Fruit fly (Drosophila melanogaster): ENCODE results near the gene toe.

The toe gene

DNA sequence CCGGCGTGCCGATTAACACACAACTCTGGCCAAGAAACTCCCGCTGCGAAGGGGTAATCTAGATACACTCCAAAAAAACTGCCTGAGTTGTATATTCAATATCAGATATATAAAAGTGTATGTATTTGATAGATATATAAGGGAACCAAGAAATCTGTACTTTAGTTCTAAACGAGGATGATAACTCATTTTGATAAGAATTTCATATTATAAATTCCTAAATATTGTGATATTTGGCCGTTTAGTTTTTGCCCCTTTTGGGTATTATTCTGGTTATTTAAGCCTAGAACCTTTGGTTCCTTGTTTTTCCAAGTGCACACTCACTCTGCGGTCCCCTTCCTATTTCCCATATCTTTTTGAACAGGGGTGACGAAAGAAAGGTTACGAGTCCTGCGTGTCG, 21.1 kb upstream of the toe start:
- TF ChIP-seq ttk (optimal IDR thresholded peaks at IDR 0.05) (no peak), psq (optimal IDR thresholded peaks at IDR 0.05) (no peak), insv (optimal IDR thresholded peaks at IDR 0.05) (no peak), h (optimal IDR thresholded peaks at IDR 0.05) (no peak), Myc (optimal IDR thresholded peaks at IDR 0.05) (no peak), Sin3A (optimal IDR thresholded peaks at IDR 0.05) (no peak)

DNA sequence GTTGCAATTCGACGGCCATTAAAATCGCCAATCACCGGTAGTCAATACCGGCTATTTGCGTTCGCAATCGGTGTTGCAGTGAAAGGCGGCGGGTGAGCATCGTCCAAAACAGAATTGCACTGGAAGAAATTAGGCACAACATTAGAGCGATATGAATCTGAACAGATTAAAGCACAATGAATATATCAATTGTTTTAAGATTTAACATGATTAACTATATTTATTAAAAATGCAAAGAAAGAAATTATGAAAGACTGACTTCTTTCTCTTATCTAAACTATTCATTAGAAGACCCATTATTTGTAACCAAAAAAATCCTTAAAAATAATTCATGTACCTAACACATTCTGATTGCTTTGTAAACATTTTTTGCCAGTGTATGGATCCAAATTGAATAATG, 15.0 kb upstream of the toe start:
- TF ChIP-seq h (optimal IDR thresholded peaks at IDR 0.05), result no peak
- TF ChIP-seq ttk (optimal IDR thresholded peaks at IDR 0.05), result no peak
- no peak for TF ChIP-seq insv (optimal IDR thresholded peaks at IDR 0.05)
- no peak for TF ChIP-seq Sin3A (optimal IDR thresholded peaks at IDR 0.05)
- TF ChIP-seq psq (optimal IDR thresholded peaks at IDR 0.05), result no peak
- TF ChIP-seq Myc (optimal IDR thresholded peaks at IDR 0.05), result no peak

DNA sequence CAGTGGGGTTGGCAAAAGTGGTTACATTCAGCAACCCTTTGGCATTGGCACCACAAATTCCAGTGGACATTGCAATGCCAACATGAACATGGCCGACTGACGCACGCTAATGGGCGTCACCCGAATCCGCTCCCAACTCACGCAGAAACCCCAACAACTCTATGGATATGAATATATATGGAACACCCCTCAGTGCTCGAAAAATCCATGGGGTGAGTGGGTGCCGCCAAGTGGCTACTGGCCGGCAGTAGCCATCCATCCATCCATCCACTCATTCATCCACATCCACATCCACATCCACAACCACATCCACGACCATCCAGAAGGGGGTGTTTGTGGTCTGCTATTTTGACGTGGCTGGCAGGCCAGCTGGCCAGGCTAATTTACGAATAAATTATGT, 14.6 kb upstream of the toe start:
- TF ChIP-seq ttk (optimal IDR thresholded peaks at IDR 0.05) (no peak), h (optimal IDR thresholded peaks at IDR 0.05) (no peak), insv (optimal IDR thresholded peaks at IDR 0.05) (no peak), Sin3A (optimal IDR thresholded peaks at IDR 0.05) (no peak), psq (optimal IDR thresholded peaks at IDR 0.05) (no peak), Myc (optimal IDR thresholded peaks at IDR 0.05) (no peak)

DNA sequence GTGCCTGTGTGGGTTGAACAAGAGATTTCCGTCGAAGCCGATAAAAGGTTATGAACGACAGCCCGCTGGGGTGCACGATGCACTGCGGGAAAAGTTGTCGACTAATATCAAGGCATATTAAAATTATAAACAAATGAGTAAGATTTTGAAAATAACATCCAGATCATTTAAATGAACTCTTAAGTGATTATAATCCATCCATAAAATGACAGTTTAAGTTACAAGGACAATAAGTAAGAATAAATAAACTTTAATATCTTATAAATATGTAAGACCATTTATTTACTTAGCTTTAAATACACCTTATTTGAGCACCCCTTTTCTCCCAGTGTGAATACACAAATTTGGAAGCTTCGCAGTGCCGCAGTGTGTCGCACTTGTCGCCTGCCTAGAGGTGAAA, 11.6 kb upstream of the toe start:
- no peak for TF ChIP-seq Myc (optimal IDR thresholded peaks at IDR 0.05)
- TF ChIP-seq Sin3A (optimal IDR thresholded peaks at IDR 0.05), result no peak
- no peak for TF ChIP-seq psq (optimal IDR thresholded peaks at IDR 0.05)
- TF ChIP-seq h (optimal IDR thresholded peaks at IDR 0.05), result no peak
- TF ChIP-seq ttk (optimal IDR thresholded peaks at IDR 0.05), result no peak
- no peak for TF ChIP-seq insv (optimal IDR thresholded peaks at IDR 0.05)

DNA sequence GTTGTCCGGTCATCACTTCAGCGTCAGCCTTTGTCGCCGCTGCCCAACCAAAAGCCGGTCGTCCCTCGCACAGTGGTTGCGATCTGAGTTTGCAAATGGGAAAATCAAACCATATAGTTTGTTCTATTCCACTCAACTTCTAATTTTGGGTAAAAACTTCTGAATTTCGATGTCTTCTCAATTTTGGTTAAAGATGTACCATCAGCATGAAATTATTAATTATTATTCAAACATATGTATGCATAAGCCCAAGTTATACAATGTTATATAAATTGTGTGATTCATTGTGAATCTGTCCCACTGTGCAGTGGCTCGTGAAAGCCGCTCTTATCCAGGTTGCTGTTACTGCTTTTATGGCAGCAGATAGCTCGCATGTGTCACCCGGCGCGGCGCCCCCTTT, 10.1 kb upstream of the toe start:
- TF ChIP-seq insv (optimal IDR thresholded peaks at IDR 0.05), result no peak
- TF ChIP-seq psq (optimal IDR thresholded peaks at IDR 0.05), result no peak
- TF ChIP-seq ttk (optimal IDR thresholded peaks at IDR 0.05), result no peak
- TF ChIP-seq Myc (optimal IDR thresholded peaks at IDR 0.05), result no peak
- no peak for TF ChIP-seq Sin3A (optimal IDR thresholded peaks at IDR 0.05)
- no peak for TF ChIP-seq h (optimal IDR thresholded peaks at IDR 0.05)

DNA sequence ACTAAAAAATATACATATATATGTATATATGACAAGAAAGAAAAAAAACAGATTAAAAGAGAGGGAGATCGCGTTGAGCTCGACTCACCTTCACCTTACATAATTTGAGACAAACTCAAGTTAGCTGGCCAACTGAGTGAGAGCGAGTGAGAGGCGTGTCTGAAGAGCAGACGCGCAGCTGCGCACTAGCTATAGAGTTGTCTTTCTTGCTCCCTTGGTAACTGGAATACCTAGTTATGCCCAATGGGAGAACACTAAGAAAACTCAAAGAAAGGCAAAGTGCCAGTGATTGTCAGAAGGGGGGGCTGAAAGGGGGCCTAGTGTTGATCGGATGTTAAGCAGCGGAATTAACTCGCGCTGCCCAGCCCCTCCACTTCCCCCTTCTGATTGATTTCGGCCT, 2.0 kb upstream of the toe start:
- TF ChIP-seq ttk (optimal IDR thresholded peaks at IDR 0.05) (no peak), insv (optimal IDR thresholded peaks at IDR 0.05) (no peak)

DNA sequence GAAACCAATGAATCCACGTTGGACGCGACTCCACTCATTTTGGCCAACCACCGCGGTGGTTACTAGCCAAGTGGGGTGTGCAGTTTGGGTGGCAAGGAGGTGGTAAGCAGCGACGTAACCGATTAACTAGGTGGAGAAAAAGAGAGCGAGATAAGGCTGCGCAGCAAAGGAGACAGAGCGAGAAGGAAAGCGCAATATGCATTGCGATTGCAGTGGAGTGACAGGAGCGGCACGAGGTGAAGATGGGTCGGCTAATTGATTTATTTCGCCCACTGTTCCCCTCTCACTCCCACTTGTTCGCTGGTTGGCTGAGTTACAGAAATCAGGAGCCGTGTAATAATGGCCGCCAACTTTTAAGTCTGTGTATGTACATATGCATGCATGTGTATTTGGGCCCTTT, 1.2 kb upstream of the toe start:
- no peak for TF ChIP-seq Myc (optimal IDR thresholded peaks at IDR 0.05)
- no peak for TF ChIP-seq ttk (optimal IDR thresholded peaks at IDR 0.05)
- TF ChIP-seq Sin3A (optimal IDR thresholded peaks at IDR 0.05), result no peak
- no peak for TF ChIP-seq psq (optimal IDR thresholded peaks at IDR 0.05)
- no peak for TF ChIP-seq h (optimal IDR thresholded peaks at IDR 0.05)
- no peak for TF ChIP-seq insv (optimal IDR thresholded peaks at IDR 0.05)

DNA sequence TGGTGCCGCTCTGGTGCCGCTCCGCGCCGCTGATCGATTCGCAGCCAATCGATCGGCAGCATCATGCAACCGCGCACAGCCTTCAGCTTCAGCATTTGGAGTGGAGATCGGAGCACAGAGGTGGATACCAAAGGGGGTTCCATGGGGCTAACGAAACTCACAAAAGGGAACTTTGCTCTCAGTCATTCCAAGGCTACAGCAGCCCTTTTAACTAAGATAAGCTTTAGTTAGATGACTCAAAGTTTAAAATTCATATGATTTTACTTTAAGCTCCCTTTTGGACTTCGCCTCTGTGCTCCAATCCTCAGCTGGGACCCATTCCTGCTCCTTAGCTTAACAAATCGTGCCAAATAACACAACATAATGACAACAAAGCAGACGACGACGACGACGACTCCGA, 12.0 kb downstream of the toe start:
- TF ChIP-seq h (optimal IDR thresholded peaks at IDR 0.05) (no peak), psq (optimal IDR thresholded peaks at IDR 0.05) (no peak), Sin3A (optimal IDR thresholded peaks at IDR 0.05) (no peak), ttk (optimal IDR thresholded peaks at IDR 0.05) (no peak), insv (optimal IDR thresholded peaks at IDR 0.05) (no peak), Myc (optimal IDR thresholded peaks at IDR 0.05) (no peak)

DNA sequence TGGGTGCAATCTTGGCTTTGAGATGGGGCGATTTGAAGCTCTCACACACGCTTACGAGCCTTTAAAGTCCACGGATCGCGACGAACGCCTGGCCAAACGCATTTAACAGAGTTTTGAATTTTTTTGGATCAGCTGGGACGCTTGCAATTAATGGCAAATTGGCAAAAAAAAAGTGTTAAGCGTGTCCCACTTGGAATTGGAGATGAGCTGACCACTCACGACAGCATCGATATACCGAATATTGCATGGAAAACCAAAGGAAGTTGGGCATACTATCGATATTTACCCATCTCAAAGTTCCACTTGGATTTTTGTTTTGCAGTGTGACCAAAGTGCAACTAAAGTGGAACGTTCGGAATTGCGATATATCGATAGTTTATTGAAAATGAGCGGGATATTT, 15.1 kb downstream of the toe start, which contains the start of gene ArfGAP1:
TSS of gene ArfGAP1 (minus strand) at position 240 of the 400 bp plus-strand sequence.
- TF ChIP-seq Sin3A (optimal IDR thresholded peaks at IDR 0.05) (no peak), ttk (optimal IDR thresholded peaks at IDR 0.05) (no peak), psq (optimal IDR thresholded peaks at IDR 0.05) (no peak), h (optimal IDR thresholded peaks at IDR 0.05) (no peak), insv (optimal IDR thresholded peaks at IDR 0.05) (no peak), Myc (optimal IDR thresholded peaks at IDR 0.05) (no peak)

DNA sequence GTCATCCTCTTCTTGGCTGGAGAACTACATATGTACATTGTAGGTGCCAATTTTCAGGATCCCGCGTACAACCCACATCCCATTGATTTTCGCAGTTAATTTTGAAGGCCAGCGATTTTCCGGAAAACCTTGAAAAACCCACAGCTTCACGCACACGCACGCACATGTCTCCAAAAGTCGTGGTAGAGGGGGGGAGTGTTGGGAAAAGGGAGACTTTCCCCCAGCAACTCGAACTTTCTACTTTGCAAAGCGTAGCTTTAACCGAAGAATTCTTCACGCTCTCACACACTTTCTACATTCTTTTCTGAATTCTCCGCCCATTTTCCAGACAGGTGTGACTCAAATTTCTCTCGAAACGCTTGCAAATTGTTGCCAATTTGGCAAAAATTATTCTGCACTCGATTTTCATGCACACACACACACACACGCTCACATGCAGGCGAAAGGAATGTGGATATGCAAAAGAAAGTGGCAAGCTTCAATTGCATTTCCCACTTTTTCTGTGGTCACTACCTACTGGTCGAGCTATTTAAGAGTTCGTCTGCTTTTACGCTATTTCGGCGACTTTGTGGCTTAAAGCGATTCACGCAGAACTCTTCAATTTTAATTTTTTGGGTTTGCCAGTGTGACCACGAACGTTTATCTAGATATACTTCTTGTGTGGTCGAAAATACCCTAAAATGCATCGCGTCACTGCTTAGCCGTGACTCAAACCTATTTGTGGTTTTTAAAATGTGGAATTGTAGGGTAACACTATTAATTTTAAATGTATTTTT, 18.1 kb downstream of the toe start, which contains the start of gene SCaMC:
TSS of gene SCaMC (minus strand) at position 654 of the 776 bp plus-strand sequence.
- no peak for TF ChIP-seq insv (optimal IDR thresholded peaks at IDR 0.05)

DNA sequence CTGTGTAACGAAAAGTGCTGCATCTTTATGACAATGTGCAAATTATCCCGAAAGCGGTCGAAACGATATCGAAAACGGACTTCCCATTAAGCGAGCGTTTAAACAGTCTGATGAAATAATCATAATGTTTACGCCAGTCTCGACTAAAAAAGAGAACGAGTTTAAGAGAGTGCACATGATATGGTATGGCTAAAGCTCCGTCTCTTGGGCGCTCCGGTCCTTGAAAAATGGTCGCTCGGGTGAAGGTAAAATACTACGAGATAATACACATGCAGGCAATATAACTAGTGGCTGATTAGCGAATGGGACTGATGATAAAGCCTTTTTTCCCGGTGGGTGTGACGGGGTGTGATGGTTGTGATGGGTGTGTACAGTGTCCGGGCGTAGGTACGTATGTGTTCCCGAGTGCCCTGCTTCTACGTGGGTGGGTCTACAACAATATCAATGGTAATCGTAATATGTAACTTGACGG, 21.2 kb downstream of the toe start:
- TF ChIP-seq insv (optimal IDR thresholded peaks at IDR 0.05), result no peak
- TF ChIP-seq ttk (optimal IDR thresholded peaks at IDR 0.05), result no peak
- no peak for TF ChIP-seq h (optimal IDR thresholded peaks at IDR 0.05)
- no peak for TF ChIP-seq Sin3A (optimal IDR thresholded peaks at IDR 0.05)
- no peak for TF ChIP-seq psq (optimal IDR thresholded peaks at IDR 0.05)
- TF ChIP-seq Myc (optimal IDR thresholded peaks at IDR 0.05), result no peak

DNA sequence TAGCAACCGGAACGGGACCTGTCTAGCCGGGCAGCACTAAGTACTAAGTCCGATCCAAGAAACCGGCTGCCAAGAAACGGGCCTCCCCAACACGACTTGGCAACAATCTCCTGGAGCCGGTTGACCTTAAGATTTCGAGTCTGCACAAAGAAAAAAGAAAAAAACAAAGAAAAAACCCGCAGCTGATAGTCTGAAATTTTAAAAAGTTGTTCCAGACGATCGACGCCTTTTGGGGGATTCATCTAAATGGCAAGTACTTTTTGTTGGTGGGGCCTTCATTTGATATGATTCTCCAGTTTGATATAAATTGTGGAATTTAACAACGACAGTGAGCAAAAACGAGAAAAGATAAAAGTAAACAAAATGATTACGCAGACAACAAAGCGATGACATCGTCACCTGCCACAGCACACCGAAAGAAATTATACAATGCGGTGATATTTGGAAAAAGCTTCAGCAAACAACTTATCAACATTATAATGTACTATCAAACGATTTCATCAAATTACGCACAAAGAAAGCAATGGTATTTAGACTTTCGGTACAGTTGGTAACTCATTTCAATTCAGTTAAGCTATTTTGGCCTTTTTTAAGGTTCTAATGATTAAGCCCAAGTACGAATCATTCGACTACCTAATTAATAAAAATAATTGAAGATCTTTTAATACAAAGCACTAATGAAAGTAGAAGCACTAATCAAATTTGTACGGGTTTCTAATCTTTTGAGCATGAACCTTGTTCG, 21.8 kb downstream of the toe start:
- TF ChIP-seq psq (optimal IDR thresholded peaks at IDR 0.05) (no peak), Sin3A (optimal IDR thresholded peaks at IDR 0.05) (no peak), insv (optimal IDR thresholded peaks at IDR 0.05) (no peak), ttk (optimal IDR thresholded peaks at IDR 0.05) (no peak), h (optimal IDR thresholded peaks at IDR 0.05) (no peak), Myc (optimal IDR thresholded peaks at IDR 0.05) (no peak)
